Fruit fly (Drosophila melanogaster) whole organism: ENCODE results near the gene CG31265.

Experiments
- CG8478 ChIP-seq: fragments of >200 bp; optimal IDR thresholded peaks from 2 replicates; lab custom pipeline; 2018; ENCODE audit warnings: inconsistent platforms
- Dll ChIP-seq: fragments of >200 bp; optimal IDR thresholded peaks from 2 replicates; lab custom pipeline; 2017
- pan ChIP-seq: fragments of >200 bp; optimal IDR thresholded peaks from 2 replicates; lab custom pipeline; 2017
- psq ChIP-seq: fragments of >200 bp; optimal IDR thresholded peaks from 2 replicates; lab custom pipeline; 2017
- usp ChIP-seq: fragments of >200 bp; optimal IDR thresholded peaks from 2 replicates; lab custom pipeline; 2017; ENCODE audit warnings: missing biosample characterization, missing genetic modification characterization, mixed read lengths

dm6 chr3R:17133897-17134296 lies 5.9 kb downstream of the CG31265 start, which contains the start of gene CG31267:
- no peak for TF ChIP-seq CG8478
- no peak for TF ChIP-seq Dll
- TF ChIP-seq pan (lab: Kevin White, UChicago) = no peak
- TF ChIP-seq usp (GFP tag; lab: Kevin White, UChicago) = no peak
- TF ChIP-seq psq (lab: Kevin White, UChicago) = no peak
